Fruit fly (Drosophila melanogaster): Measurements from ENCODE around the gene CG15578.
"Not testable (repeated sequence)": the region's sequence is repeated elsewhere in the genome, so short reads cannot be mapped to it uniquely, and the experiment has no call there.

The CG15578 gene

DNA sequence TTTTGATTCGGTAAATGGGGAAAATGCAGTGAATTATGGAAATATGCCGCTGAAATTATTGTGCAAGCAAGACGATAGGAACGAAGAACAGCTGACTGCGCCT is 44.2 kb upstream of the CG15578 start, which contains the start of gene mRpL33:
TSS of gene mRpL33 (minus strand) at position 101 of the 103 bp plus-strand sequence.
- TF ChIP-seq Vsx2 (GFP tag; optimal IDR thresholded peaks at IDR 0.05; ENCODE audit: partially characterized antibody) (no peak), Hr78 (GFP tag; optimal IDR thresholded peaks at IDR 0.05) (no peak), h (GFP tag; optimal IDR thresholded peaks at IDR 0.05) (no peak), CrebA (GFP tag; optimal IDR thresholded peaks at IDR 0.05; ENCODE audit: borderline replicate concordance) (no peak), Myc (optimal IDR thresholded peaks at IDR 0.05) (no peak), CG32264 (GFP tag; optimal IDR thresholded peaks at IDR 0.05) (no peak), rgr (GFP tag; optimal IDR thresholded peaks at IDR 0.05) (no peak), Mio (GFP tag; optimal IDR thresholded peaks at IDR 0.05) (no peak), sv (GFP tag; optimal IDR thresholded peaks at IDR 0.05) (no peak), Dif (GFP tag; optimal IDR thresholded peaks at IDR 0.05; ENCODE audit: partially characterized antibody) (no peak), OdsH (GFP tag; optimal IDR thresholded peaks at IDR 0.05) (no peak), dl (GFP tag; optimal IDR thresholded peaks at IDR 0.05; ENCODE audit: insufficient read depth in 1 of 2, partially characterized antibody in 2 of 2) (no peak), psq (GFP tag; optimal IDR thresholded peaks at IDR 0.05) (no peak), Hr83 (GFP tag; optimal IDR thresholded peaks at IDR 0.05; ENCODE audit: poor library complexity, severe bottlenecking) (no peak), N (GFP tag; optimal IDR thresholded peaks at IDR 0.05) (no peak), tai (GFP tag; optimal IDR thresholded peaks at IDR 0.05) (no peak), dsf (GFP tag; optimal IDR thresholded peaks at IDR 0.05; ENCODE audit: borderline replicate concordance) (no peak)

DNA sequence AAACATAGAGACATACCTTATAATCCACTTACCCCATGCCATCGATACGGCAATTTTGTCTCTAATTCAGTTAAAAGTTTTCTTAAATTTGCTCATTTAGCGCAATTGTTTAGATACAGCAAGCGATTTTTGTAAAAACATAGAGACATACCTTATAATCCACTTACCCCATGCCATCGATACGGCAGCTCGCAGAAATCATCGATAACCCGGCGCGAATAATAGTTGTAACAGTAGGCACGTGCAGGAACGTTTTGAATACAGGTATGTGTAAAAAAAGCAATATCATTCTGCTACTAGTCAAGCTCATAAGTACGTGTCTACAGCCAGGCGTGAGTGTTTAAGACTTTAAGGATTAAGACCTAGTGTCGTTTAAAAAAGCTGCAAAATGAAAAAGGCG is 41.5 kb upstream of the CG15578 start, which contains the start of gene NO66:
TSS of gene NO66 (plus strand) at position 199 of the 400 bp plus-strand sequence.
- peak; percentile 12 for TF ChIP-seq Myc (optimal IDR thresholded peaks at IDR 0.05)
- peak; percentile 22 for TF ChIP-seq woc (GFP tag; optimal IDR thresholded peaks at IDR 0.05)

DNA sequence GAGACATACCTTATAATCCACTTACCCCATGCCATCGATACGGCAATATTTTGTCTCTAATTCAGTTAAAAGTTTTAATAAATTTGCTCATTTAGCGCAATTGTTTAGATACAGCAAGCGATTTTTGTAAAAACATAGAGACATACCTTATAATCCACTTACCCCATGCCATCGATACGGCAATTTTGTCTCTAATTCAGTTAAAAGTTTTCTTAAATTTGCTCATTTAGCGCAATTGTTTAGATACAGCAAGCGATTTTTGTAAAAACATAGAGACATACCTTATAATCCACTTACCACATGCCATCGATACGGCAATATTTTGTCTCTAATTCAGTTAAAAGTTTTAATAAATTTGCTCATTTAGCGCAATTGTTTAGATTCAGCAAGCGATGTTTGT is 40.9 kb upstream of the CG15578 start, which contains the start of gene mei-9:
TSS of gene mei-9 (minus strand) at position 101 of the 400 bp plus-strand sequence.
- not testable (repeated sequence) for TF ChIP-seq Myc (optimal IDR thresholded peaks at IDR 0.05); HLH106 (tag; optimal IDR thresholded peaks at IDR 0.05); Rel (GFP tag; optimal IDR thresholded peaks at IDR 0.05); Rel (tag; optimal IDR thresholded peaks at IDR 0.05)

DNA sequence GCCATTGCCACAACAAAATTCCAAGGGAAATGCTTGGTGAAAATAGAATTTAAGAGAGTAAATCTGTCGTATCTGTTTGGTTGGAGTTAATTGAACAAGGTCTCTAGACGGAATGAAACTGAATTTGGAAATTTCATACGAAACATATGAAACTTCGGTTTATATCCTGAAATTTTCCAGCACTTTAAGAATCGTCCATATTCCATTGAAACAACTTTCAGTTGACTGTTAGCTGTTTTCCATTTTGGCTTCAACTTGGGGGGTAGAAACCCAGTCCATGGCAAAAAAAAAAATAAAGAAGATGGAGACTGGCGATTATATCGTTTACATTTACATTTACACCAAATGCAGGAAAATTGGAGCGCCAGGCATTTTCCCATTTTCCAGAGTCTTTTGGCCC is 33.9 kb upstream of the CG15578 start, which contains the start of gene CG15579:
TSS of gene CG15579 (minus strand) at position 101 of the 400 bp plus-strand sequence.
- TF ChIP-seq pan (optimal IDR thresholded peaks at IDR 0.05) (no peak), Jra (GFP tag; optimal IDR thresholded peaks at IDR 0.05) (no peak), foxo (GFP tag; optimal IDR thresholded peaks at IDR 0.05) (no peak)

DNA sequence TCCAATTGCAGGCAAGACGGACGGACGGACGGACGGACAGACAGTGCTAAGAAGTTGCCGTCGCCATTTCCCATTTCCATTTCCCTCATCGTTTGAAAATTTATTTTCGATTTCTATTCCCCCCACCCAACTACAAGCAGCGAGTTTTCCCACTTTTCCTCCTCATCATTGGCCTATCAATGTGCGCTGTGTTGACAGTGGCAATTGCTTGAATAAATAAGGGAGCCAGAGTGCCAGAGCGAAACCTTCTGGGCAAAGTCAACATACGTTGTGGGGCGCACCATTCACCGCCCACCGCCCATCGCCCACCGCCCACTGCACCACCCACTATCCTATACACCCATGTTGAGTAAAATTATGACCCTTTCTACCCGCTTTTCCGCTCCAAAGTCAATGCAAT is 28.2 kb upstream of the CG15578 start:
- TF ChIP-seq tai (GFP tag; optimal IDR thresholded peaks at IDR 0.05) (no peak), brk (GFP tag; optimal IDR thresholded peaks at IDR 0.05) (no peak), Hr83 (GFP tag; optimal IDR thresholded peaks at IDR 0.05; ENCODE audit: poor library complexity, severe bottlenecking) (no peak), Abd-B (GFP tag; optimal IDR thresholded peaks at IDR 0.05) (no peak), Dif (GFP tag; optimal IDR thresholded peaks at IDR 0.05; ENCODE audit: partially characterized antibody) (no peak), sv (GFP tag; optimal IDR thresholded peaks at IDR 0.05) (no peak), GATAd (GFP tag; optimal IDR thresholded peaks at IDR 0.05) (no peak), OdsH (GFP tag; optimal IDR thresholded peaks at IDR 0.05) (no peak), CG9705 (GFP tag; optimal IDR thresholded peaks at IDR 0.05) (no peak), rgr (GFP tag; optimal IDR thresholded peaks at IDR 0.05) (no peak), foxo (GFP tag; optimal IDR thresholded peaks at IDR 0.05) (no peak), dsf (GFP tag; optimal IDR thresholded peaks at IDR 0.05; ENCODE audit: borderline replicate concordance) (no peak), dmrt93B (GFP tag; optimal IDR thresholded peaks at IDR 0.05) (no peak), sage (GFP tag; optimal IDR thresholded peaks at IDR 0.05) (no peak), Mio (GFP tag; optimal IDR thresholded peaks at IDR 0.05) (no peak), woc (GFP tag; optimal IDR thresholded peaks at IDR 0.05) (no peak), usp (GFP tag; optimal IDR thresholded peaks at IDR 0.05) (no peak), lola (GFP tag; optimal IDR thresholded peaks at IDR 0.05) (no peak), Hr78 (GFP tag; optimal IDR thresholded peaks at IDR 0.05) (no peak)

DNA sequence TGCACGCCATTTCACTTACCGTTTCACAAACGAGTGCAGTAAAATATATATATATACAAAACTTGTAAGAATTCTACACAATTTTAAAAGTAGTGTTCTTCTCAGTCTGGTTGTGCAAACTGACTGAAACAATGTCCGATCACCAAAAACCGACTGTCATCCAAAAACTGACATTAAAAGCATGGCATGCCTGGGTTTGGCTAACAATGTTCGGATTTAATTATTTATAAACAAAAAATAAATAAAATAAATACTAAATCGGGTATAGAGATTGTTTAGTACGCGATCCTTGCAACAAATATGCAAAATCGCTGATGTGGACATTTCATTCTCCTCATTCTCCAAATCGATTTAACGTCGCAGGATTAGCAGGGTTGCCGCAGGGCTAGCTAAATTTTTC is 24.5 kb upstream of the CG15578 start, which contains the start of gene CG12692:
TSS of gene CG12692 (minus strand) at position 101 of the 400 bp plus-strand sequence.
- TF ChIP-seq brk (GFP tag; optimal IDR thresholded peaks at IDR 0.05): no peak
- TF ChIP-seq fru (GFP tag; optimal IDR thresholded peaks at IDR 0.05): no peak
- TF ChIP-seq GATAd (GFP tag; optimal IDR thresholded peaks at IDR 0.05): no peak
- TF ChIP-seq sage (GFP tag; optimal IDR thresholded peaks at IDR 0.05): no peak
- TF ChIP-seq ey (GFP tag; optimal IDR thresholded peaks at IDR 0.05): no peak

Data from whole organism, wandering third instar larva.